Worm (Caenorhabditis elegans) whole organism, early embryonic: ENCODE measurements around the gene F54D5.9.
A peak's percentile ranks its signal among the peaks of the same experiment; 100 is the strongest.

Experiments used
- B0310.2 ChIP-seq: sonication (generic microtip); optimal IDR thresholded peaks from 2 replicates; lab custom pipeline; 2016; ENCODE audit warnings: mild to moderate bottlenecking, missing genetic modification characterization, missing compliant biosample characterization
- F13C5.2 ChIP-seq: sonication (generic microtip); optimal IDR thresholded peaks from 2 replicates; lab custom pipeline; 2017; ENCODE audit warnings: mild to moderate bottlenecking, missing genetic modification characterization, inconsistent platforms, missing compliant biosample characterization
- aly-1 ChIP-seq: sonication (generic microtip); optimal IDR thresholded peaks from 2 replicates; lab custom pipeline; 2016; ENCODE audit warnings: missing genetic modification characterization, missing compliant biosample characterization
- ama-1 ChIP-seq: fragments of 150-350 bp; optimal IDR thresholded peaks from 2 replicates; lab custom pipeline; 2014
- ceh-13 ChIP-seq: fragments of 200-800 bp; sonication (Bioruptor generic); optimal IDR thresholded peaks from 2 replicates; lab custom pipeline; 2018; ENCODE audit warnings: mild to moderate bottlenecking, missing genetic modification characterization, missing compliant biosample characterization
- ceh-36 ChIP-seq: sonication (generic microtip); optimal IDR thresholded peaks from 2 replicates; lab custom pipeline; 2016; ENCODE audit warnings: missing genetic modification characterization, inconsistent platforms, missing compliant biosample characterization
- ets-7 ChIP-seq: sonication (generic microtip); optimal IDR thresholded peaks from 2 replicates; lab custom pipeline; 2016; ENCODE audit warnings: missing genotype, missing genetic modification characterization, missing compliant biosample characterization
- flt-1 ChIP-seq: fragments of 200-800 bp; sonication (Bioruptor generic); IDR thresholded peaks from 2 replicates; pipeline ENCODE4 v1.3.6; 2022; ENCODE audit warnings: missing genetic modification characterization, missing compliant biosample characterization
- hmbx-1 ChIP-seq: sonication (generic microtip); optimal IDR thresholded peaks from 2 replicates; lab custom pipeline; 2016; ENCODE audit warnings: mild to moderate bottlenecking, missing genetic modification characterization, missing compliant biosample characterization
- hmg-4 ChIP-seq: fragments of 200-800 bp; sonication (Bioruptor generic); optimal IDR thresholded peaks from 2 replicates; lab custom pipeline; 2018; ENCODE audit warnings: mild to moderate bottlenecking, missing genetic modification characterization, missing compliant biosample characterization
- hnd-1 ChIP-seq: sonication (generic microtip); optimal IDR thresholded peaks from 2 replicates; lab custom pipeline; 2016; ENCODE audit warnings: missing genetic modification characterization, missing compliant biosample characterization
- pes-1 ChIP-seq: fragments of 200-800 bp; sonication (Bioruptor generic); IDR thresholded peaks from 2 replicates; pipeline ENCODE4 v1.3.6; 2022; ENCODE audit warnings: missing genetic modification reagents, missing genetic modification characterization, missing compliant biosample characterization
- scrt-1 ChIP-seq: fragments of 200-800 bp; sonication (Bioruptor generic); IDR thresholded peaks from 2 replicates; pipeline ENCODE4 v1.3.6; 2022; ENCODE audit warnings: missing genetic modification characterization, missing compliant biosample characterization
- sea-1 ChIP-seq: fragments of 200-800 bp; sonication (Bioruptor generic); conservative IDR thresholded peaks from 2 replicates; pipeline ENCODE4 v1.3.6; 2022; ENCODE audit warnings: missing genetic modification characterization, missing compliant biosample characterization
- tbx-11 ChIP-seq: fragments of 200-800 bp; sonication (Bioruptor generic); IDR thresholded peaks from 2 replicates; pipeline ENCODE4 v1.3.6; 2022; ENCODE audit warnings: missing genetic modification characterization, missing compliant biosample characterization
- tbx-37 ChIP-seq: fragments of 200-800 bp; sonication (Bioruptor generic); conservative IDR thresholded peaks from 2 replicates; pipeline ENCODE4 v1.3.6; 2022; ENCODE audit warnings: missing genetic modification reagents, missing genetic modification characterization, missing compliant biosample characterization
- tra-4 ChIP-seq: sonication (generic microtip); optimal IDR thresholded peaks from 2 replicates; lab custom pipeline; 2017; ENCODE audit warnings: missing genetic modification characterization, missing compliant biosample characterization

The F54D5.9 gene

DNA sequence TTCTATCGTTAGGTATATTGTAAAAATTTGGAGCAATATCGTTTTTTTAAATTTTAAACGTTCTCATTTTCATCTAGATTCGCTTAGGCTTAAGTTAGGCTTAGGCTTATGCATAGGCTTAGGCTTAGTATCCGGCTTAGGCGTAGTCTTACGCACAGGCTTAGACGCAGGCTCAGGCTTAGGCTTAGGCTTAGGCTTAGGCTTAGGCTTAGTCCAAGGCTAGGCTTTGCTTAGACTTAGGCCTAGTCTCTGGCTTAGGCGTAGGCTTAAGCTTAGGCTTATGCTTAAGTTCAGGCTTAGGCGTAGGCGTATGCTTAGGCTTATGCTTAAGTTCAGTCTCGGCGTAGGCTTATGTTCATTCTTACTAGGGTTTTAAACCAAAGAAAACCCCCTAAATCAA is 40.9 kb downstream of the F54D5.9 start:
- TF ChIP-seq sea-1 (GFP tag; lab: Robert Waterston, UW) (no peak), ceh-36 (tag; lab: Kevin White, UChicago) (peak; percentile 86), scrt-1 (GFP tag; lab: Robert Waterston, UW) (0 out of 2 replicates have a peak, but pooled peaks have one; percentile 37)

DNA sequence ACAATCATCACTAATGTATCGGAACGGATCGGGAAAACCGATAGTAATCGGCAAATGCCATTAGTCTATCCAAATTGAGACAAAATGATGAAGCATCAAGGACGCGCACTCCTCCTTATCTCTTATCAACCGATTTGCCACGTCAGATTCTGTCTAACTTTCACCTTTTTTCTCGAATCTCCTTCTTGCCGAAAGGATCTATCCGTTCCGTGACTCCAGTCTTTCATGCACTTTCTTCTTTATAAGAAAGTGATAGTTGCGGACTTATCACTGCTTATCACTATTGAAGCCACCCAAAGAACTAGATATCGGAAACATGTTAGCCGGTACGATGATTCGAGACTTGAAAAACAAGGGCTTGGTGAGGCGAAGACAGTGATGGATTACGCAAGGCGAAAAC is 42.7 kb downstream of the F54D5.9 start:
- TF ChIP-seq tra-4 (tag; lab: Kevin White, UChicago) (no peak), ets-7 (tag; lab: Kevin White, UChicago) (no peak), sea-1 (GFP tag; lab: Robert Waterston, UW) (no peak), scrt-1 (GFP tag; lab: Robert Waterston, UW) (no peak), pes-1 (GFP tag; lab: Robert Waterston, UW) (no peak), F13C5.2 (tag; lab: Kevin White, UChicago) (no peak), tbx-37 (GFP tag; lab: Robert Waterston, UW) (no peak), hmbx-1 (tag; lab: Kevin White, UChicago) (no peak), ceh-13 (GFP tag; lab: Kevin White, UChicago) (no peak), hnd-1 (tag; lab: Kevin White, UChicago) (no peak), tbx-11 (GFP tag; lab: Robert Waterston, UW) (no peak), ama-1 (lab: Kevin White, UChicago) (no peak)

ce11 chrII:11500198-11500597 is 44.4 kb downstream of the F54D5.9 start, which contains the start of gene B0334.20:
TSS of gene B0334.20 (minus strand) at chrII:11500459.
- no peak for TF ChIP-seq hmg-4 (GFP tag; lab: Kevin White, UChicago)
- no peak for TF ChIP-seq ama-1 (lab: Kevin White, UChicago)
- TF ChIP-seq scrt-1 (GFP tag; lab: Robert Waterston, UW): no peak
- TF ChIP-seq aly-1 (tag; lab: Kevin White, UChicago): no peak
- TF ChIP-seq F13C5.2 (tag; lab: Kevin White, UChicago): no peak
- TF ChIP-seq sea-1 (GFP tag; lab: Robert Waterston, UW): no peak
- TF ChIP-seq ets-7 (tag; lab: Kevin White, UChicago): no peak
- TF ChIP-seq tbx-11 (GFP tag; lab: Robert Waterston, UW): no peak
- TF ChIP-seq pes-1 (GFP tag; lab: Robert Waterston, UW): no peak
- no peak for TF ChIP-seq tbx-37 (GFP tag; lab: Robert Waterston, UW)
- TF ChIP-seq B0310.2: no peak
- TF ChIP-seq tra-4 (tag; lab: Kevin White, UChicago): no peak
- no peak for TF ChIP-seq flt-1 (GFP tag; lab: Robert Waterston, UW)

ce11 chrII:11497365-11497764 is 47.3 kb downstream of the F54D5.9 start, which contains the start of gene B0334.5:
TSS of gene B0334.5 (plus strand) at chrII:11497665.
- TF ChIP-seq ets-7 (tag; lab: Kevin White, UChicago) (no peak), tbx-37 (GFP tag; lab: Robert Waterston, UW) (no peak), hmbx-1 (tag; lab: Kevin White, UChicago) (no peak), B0310.2 (no peak), pes-1 (GFP tag; lab: Robert Waterston, UW) (no peak), flt-1 (GFP tag; lab: Robert Waterston, UW) (no peak)

DNA sequence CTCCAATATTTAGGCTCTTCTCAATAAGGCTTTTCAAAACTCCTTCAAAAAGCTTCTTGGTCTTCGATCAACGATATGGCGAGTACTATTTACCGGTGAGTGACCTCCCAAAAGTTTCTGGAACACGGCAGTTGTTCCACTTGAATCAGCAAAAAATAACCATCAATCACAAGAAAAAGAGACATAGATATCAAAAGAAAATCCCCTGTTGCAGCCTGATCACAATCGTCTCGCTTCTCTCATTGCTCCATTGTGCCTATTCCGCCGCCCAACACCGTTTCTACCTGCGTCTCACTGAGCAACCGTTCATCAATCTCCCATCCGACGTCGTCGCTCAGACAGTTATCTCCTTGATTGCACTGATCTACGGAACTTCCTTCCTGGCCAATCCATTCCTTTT is 47.9 kb downstream of the F54D5.9 start, which contains the start of gene emc-5:
Gene emc-5, plus strand, starts transcription at position 14 of the 400 bp plus-strand sequence.
- no peak for TF ChIP-seq sea-1 (GFP tag; lab: Robert Waterston, UW)
- TF ChIP-seq hnd-1 (tag; lab: Kevin White, UChicago): no peak
- no peak for TF ChIP-seq B0310.2
- no peak for TF ChIP-seq ets-7 (tag; lab: Kevin White, UChicago)
- TF ChIP-seq hmg-4 (GFP tag; lab: Kevin White, UChicago): no peak
- no peak for TF ChIP-seq pes-1 (GFP tag; lab: Robert Waterston, UW)
- no peak for TF ChIP-seq hmbx-1 (tag; lab: Kevin White, UChicago)
- no peak for TF ChIP-seq flt-1 (GFP tag; lab: Robert Waterston, UW)
- no peak for TF ChIP-seq scrt-1 (GFP tag; lab: Robert Waterston, UW)
- TF ChIP-seq tra-4 (tag; lab: Kevin White, UChicago): no peak
- no peak for TF ChIP-seq ceh-13 (GFP tag; lab: Kevin White, UChicago)
- TF ChIP-seq ceh-36 (tag; lab: Kevin White, UChicago): no peak
- TF ChIP-seq tbx-37 (GFP tag; lab: Robert Waterston, UW): no peak
- TF ChIP-seq F13C5.2 (tag; lab: Kevin White, UChicago): no peak
- TF ChIP-seq tbx-11 (GFP tag; lab: Robert Waterston, UW): no peak

ce11 chrII:11495806-11496205 is 48.8 kb downstream of the F54D5.9 start:
- TF ChIP-seq ama-1 (lab: Kevin White, UChicago): no peak
- no peak for TF ChIP-seq hnd-1 (tag; lab: Kevin White, UChicago)
- no peak for TF ChIP-seq tbx-37 (GFP tag; lab: Robert Waterston, UW)
- TF ChIP-seq hmbx-1 (tag; lab: Kevin White, UChicago): no peak

DNA sequence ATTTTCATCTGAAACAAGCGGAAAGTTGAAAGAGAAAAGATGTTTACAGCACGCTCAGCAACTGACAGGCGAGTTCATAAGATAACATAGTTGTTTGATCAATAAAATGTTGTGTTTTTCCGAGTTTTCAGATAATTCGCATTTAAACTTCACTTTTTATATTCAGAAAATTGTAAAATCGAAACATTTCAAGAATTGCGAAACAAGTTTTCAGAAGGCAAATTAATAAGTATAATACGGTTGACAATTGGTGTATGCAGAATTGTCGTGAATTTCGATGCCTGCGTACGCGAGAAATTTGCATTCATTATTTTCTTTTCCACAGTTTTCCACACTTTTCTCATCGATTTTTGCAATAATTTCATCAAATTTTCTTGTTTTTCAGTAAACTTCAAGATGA is 49.3 kb downstream of the F54D5.9 start, which contains the start of the genes ooc-3 and B0334.4:
Gene ooc-3, minus strand, starts transcription at position 15 of the 400 bp plus-strand sequence.
Gene B0334.4, plus strand, starts transcription at position 386 of the 400 bp plus-strand sequence.
- TF ChIP-seq sea-1 (GFP tag; lab: Robert Waterston, UW) (no peak), hmbx-1 (tag; lab: Kevin White, UChicago) (no peak), F13C5.2 (tag; lab: Kevin White, UChicago) (no peak), ets-7 (tag; lab: Kevin White, UChicago) (no peak), ceh-36 (tag; lab: Kevin White, UChicago) (no peak), tbx-11 (GFP tag; lab: Robert Waterston, UW) (no peak), hmg-4 (GFP tag; lab: Kevin White, UChicago) (no peak), scrt-1 (GFP tag; lab: Robert Waterston, UW) (no peak), B0310.2 (no peak), ama-1 (lab: Kevin White, UChicago) (no peak), pes-1 (GFP tag; lab: Robert Waterston, UW) (no peak), hnd-1 (tag; lab: Kevin White, UChicago) (no peak), tra-4 (tag; lab: Kevin White, UChicago) (no peak), tbx-37 (GFP tag; lab: Robert Waterston, UW) (no peak), aly-1 (tag; lab: Kevin White, UChicago) (no peak), flt-1 (GFP tag; lab: Robert Waterston, UW) (no peak), ceh-13 (GFP tag; lab: Kevin White, UChicago) (no peak)
